Worm (Caenorhabditis elegans) whole organism, L1 larva: ENCODE data around the gene F56D5.2.

ENCODE experiments used
- C04F5.9 ChIP-seq: sonication (generic microtip); optimal IDR thresholded peaks from 2 replicates; lab custom pipeline; 2016; ENCODE audit warnings: missing genetic modification characterization, missing compliant biosample characterization
- C34B4.2 ChIP-seq: sonication (generic microtip); optimal IDR thresholded peaks from 2 replicates; lab custom pipeline; 2017; ENCODE audit warnings: mild to moderate bottlenecking, missing genetic modification characterization, missing compliant biosample characterization
- F16B12.6 ChIP-seq: fragments of 150-350 bp; optimal IDR thresholded peaks from 2 replicates; lab custom pipeline; 2014; ENCODE audit warnings: missing biosample characterization, missing genetic modification characterization
- ceh-88 ChIP-seq: fragments of 200-800 bp; sonication (Bioruptor generic); IDR thresholded peaks from 2 replicates; pipeline ENCODE4 v1.3.6; 2022; ENCODE audit warnings: missing genetic modification characterization, missing compliant biosample characterization
- dsc-1 ChIP-seq: sonication (generic microtip); optimal IDR thresholded peaks from 2 replicates; lab custom pipeline; 2016; ENCODE audit warnings: mild to moderate bottlenecking, missing genetic modification characterization, missing compliant biosample characterization
- efl-1 ChIP-seq, 4 experiments: fragments of 150-350 bp; optimal IDR thresholded peaks in 3 of 4; peaks in 1 of 4; 1 replicate in 1 of 4; 2 replicates in 3 of 4; lab custom pipeline; 2014; ENCODE audit warnings: missing biosample characterization in 2 of 4, missing genetic modification characterization in 2 of 4, missing genetic modification reagents in 2 of 4
- fkh-8 ChIP-seq: sonication (generic microtip); optimal IDR thresholded peaks from 2 replicates; lab custom pipeline; 2016; ENCODE audit warnings: mild to moderate bottlenecking, missing genetic modification characterization, missing compliant biosample characterization
- grh-1 ChIP-seq: fragments of 200-800 bp; sonication (Bioruptor generic); IDR thresholded peaks from 2 replicates; pipeline ENCODE4 v1.3.6; 2022; ENCODE audit warnings: missing genetic modification reagents, missing genetic modification characterization, missing compliant biosample characterization
- hlh-17 ChIP-seq: fragments of 200-800 bp; sonication (Bioruptor generic); optimal IDR thresholded peaks from 2 replicates; lab custom pipeline; 2018; ENCODE audit warnings: missing genetic modification characterization, mild to moderate bottlenecking, missing compliant biosample characterization, moderate library complexity, borderline replicate concordance
- hpl-2 ChIP-seq: fragments of 150-350 bp; optimal IDR thresholded peaks from 2 replicates; lab custom pipeline; 2014; ENCODE audit warnings: missing biosample characterization, missing genetic modification reagents, missing genetic modification characterization
- jun-1 ChIP-seq: fragments of 150-350 bp; optimal IDR thresholded peaks from 2 replicates; lab custom pipeline; 2014; ENCODE audit warnings: missing biosample characterization, missing genetic modification reagents, missing genetic modification characterization
- lir-3 ChIP-seq: sonication (generic microtip); optimal IDR thresholded peaks from 2 replicates; lab custom pipeline; 2016; ENCODE audit warnings: mild to moderate bottlenecking, missing genetic modification characterization, moderate library complexity, missing compliant biosample characterization; ENCODE audit not compliant: poor library complexity
- lsy-2 ChIP-seq, 2 experiments: fragments of 150-350 bp; optimal IDR thresholded peaks; 2 replicates each; lab custom pipeline; 2014; ENCODE audit warnings: missing biosample characterization in 2 of 2, missing genetic modification characterization in 2 of 2
- mab-9 ChIP-seq: fragments of 200-800 bp; sonication (Bioruptor generic); IDR thresholded peaks from 2 replicates; pipeline ENCODE4 v1.3.6; 2022; ENCODE audit warnings: missing genetic modification reagents, missing genetic modification characterization, missing compliant biosample characterization
- mep-1 ChIP-seq: fragments of 150-350 bp; optimal IDR thresholded peaks from 2 replicates; lab custom pipeline; 2014; ENCODE audit warnings: missing biosample characterization, missing genetic modification characterization
- nhr-11 ChIP-seq: fragments of 150-350 bp; optimal IDR thresholded peaks from 2 replicates; lab custom pipeline; 2014; ENCODE audit warnings: missing biosample characterization, missing genetic modification characterization
- nhr-19 ChIP-seq: fragments of 200-800 bp; sonication (Bioruptor generic); conservative IDR thresholded peaks from 2 replicates; pipeline ENCODE4 v1.3.6; 2022; ENCODE audit warnings: missing genetic modification characterization, missing compliant biosample characterization
- nhr-47 ChIP-seq: sonication (generic microtip); optimal IDR thresholded peaks from 2 replicates; lab custom pipeline; 2016; ENCODE audit warnings: mild to moderate bottlenecking, missing genetic modification characterization, moderate library complexity, missing compliant biosample characterization
- nhr-84 ChIP-seq: sonication (generic microtip); optimal IDR thresholded peaks from 2 replicates; lab custom pipeline; 2017; ENCODE audit warnings: missing biosample characterization, missing genetic modification characterization
- rnt-1 ChIP-seq: sonication (generic microtip); optimal IDR thresholded peaks from 2 replicates; lab custom pipeline; 2016; ENCODE audit warnings: mild to moderate bottlenecking, missing genetic modification characterization, moderate library complexity, missing compliant biosample characterization
- snpc-4 ChIP-seq: fragments of 150-350 bp; optimal IDR thresholded peaks from 2 replicates; lab custom pipeline; 2014; ENCODE audit warnings: missing biosample characterization, missing genetic modification characterization
- sptf-1 ChIP-seq: fragments of 150-350 bp; optimal IDR thresholded peaks from 2 replicates; lab custom pipeline; 2014; ENCODE audit warnings: missing biosample characterization, missing genetic modification characterization
- sup-37 ChIP-seq: fragments of 200-800 bp; sonication (Bioruptor generic); optimal IDR thresholded peaks from 2 replicates; lab custom pipeline; 2018; ENCODE audit warnings: mild to moderate bottlenecking, missing genetic modification characterization, missing compliant biosample characterization
- tlp-1 ChIP-seq: fragments of 150-350 bp; optimal IDR thresholded peaks from 2 replicates; lab custom pipeline; 2014; ENCODE audit warnings: missing biosample characterization, missing genetic modification characterization
- unc-62 ChIP-seq: fragments of 150-350 bp; optimal IDR thresholded peaks from 2 replicates; lab custom pipeline; 2014; ENCODE audit warnings: missing biosample characterization, missing genetic modification reagents, missing genetic modification characterization
- unc-86 ChIP-seq: sonication (generic microtip); optimal IDR thresholded peaks from 2 replicates; lab custom pipeline; 2016; ENCODE audit warnings: missing genetic modification characterization, missing compliant biosample characterization
- vab-15 ChIP-seq: sonication (generic microtip); optimal IDR thresholded peaks from 2 replicates; lab custom pipeline; 2017; ENCODE audit warnings: missing genotype, mild to moderate bottlenecking, missing genetic modification characterization, missing compliant biosample characterization
- zag-1 ChIP-seq: fragments of 150-350 bp; optimal IDR thresholded peaks from 2 replicates; lab custom pipeline; 2014; ENCODE audit warnings: missing biosample characterization, missing genetic modification characterization
- ztf-4 ChIP-seq: fragments of 150-350 bp; optimal IDR thresholded peaks from 2 replicates; lab custom pipeline; 2014; ENCODE audit warnings: missing biosample characterization, missing genetic modification characterization

The F56D5.2 gene

DNA sequence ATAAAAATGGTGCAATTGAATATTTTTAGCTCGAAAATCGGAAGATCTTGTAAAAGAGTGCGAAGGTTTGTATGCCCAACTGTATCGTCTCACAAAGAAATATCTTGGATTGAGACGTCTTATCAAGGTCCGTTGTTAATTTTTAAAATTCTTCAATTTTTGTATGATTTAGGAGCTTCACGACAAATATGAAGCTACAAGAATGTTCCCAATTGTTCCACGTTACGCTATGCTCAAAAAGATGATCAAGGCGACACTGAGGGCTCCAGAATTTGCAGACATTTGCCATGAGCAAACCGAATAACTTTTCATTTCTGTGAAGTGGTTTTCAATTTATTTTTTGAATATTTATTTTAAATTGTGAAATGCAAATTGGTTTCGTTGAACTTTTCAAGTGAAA lies 40.3 kb upstream of the F56D5.2 start (continued):
- TF ChIP-seq nhr-19 (GFP tag; lab: Robert Waterston, UW) (peak; percentile 56), mep-1 (tag; lab: Kevin White, UChicago) (peak; percentile 40)

DNA sequence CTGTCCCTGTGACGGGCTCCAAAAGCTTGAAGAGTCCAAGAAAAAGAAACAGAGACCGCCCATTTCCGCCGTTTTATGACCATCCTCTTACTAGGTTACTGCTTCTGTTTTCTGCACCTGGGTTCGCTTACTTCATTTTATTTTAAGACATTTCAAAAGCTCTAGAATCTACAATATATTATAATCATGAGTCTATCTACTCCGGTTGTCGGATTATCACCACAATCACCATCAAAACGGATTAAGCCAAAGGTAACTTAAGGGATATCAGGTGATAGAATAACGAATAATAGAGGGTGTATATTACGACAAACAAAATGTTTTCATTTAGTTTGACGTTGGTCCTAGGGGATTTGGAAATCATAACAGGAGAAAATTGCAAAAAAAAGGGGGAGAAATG lies 33.9 kb upstream of the F56D5.2 start:
- no peak for TF ChIP-seq efl-1 (optimal IDR thresholded peaks at IDR 0.05; lab: Kevin White, UChicago)
- TF ChIP-seq efl-1 (GFP tag; optimal IDR thresholded peaks at IDR 0.05 in 1 of 2; lab: Kevin White, UChicago): peak in 1 of 2 experiments; percentile 65
- TF ChIP-seq unc-62 (GFP tag; lab: Kevin White, UChicago): no peak
- TF ChIP-seq hlh-17 (GFP tag; lab: Kevin White, UChicago): no peak
- no peak for TF ChIP-seq nhr-47 (tag; lab: Kevin White, UChicago)
- TF ChIP-seq lir-3 (tag; lab: Kevin White, UChicago): no peak
- no peak for TF ChIP-seq nhr-84 (tag; lab: Kevin White, UChicago)
- peak; percentile 73 for TF ChIP-seq dsc-1 (tag; lab: Kevin White, UChicago)
- TF ChIP-seq fkh-8 (tag; lab: Kevin White, UChicago): peak; percentile 6
- TF ChIP-seq jun-1 (tag; lab: Kevin White, UChicago): no peak
- no peak for TF ChIP-seq snpc-4 (tag; lab: Kevin White, UChicago)
- no peak for TF ChIP-seq grh-1 (GFP tag; lab: Robert Waterston, UW)
- TF ChIP-seq C04F5.9 (tag; lab: Kevin White, UChicago): no peak

DNA sequence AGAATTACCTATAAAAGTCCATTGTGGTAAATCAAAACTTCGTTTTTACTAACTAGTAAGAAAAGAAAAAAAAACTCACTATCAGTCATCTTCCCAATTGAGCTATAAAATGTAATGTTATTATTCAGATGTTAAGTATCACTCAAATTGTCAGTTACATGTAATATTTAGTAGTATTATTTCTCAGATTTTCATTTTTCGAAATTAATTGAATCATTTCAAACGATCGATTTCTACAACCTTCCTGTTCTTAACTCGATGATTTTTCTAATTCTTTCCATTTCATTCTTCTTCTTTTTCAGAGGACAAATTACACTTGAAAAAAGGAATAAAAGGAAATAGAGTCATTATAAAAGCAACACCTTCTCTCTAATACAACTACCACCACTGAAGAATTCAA lies 29.5 kb upstream of the F56D5.2 start, which contains the start of gene F59B8.1:
Gene F59B8.1 (plus strand): TSS at position 301 of the 400 bp plus-strand sequence.
- TF ChIP-seq rnt-1 (tag; lab: Kevin White, UChicago) (no peak), hlh-17 (GFP tag; lab: Kevin White, UChicago) (no peak), zag-1 (tag; lab: Kevin White, UChicago) (no peak), ztf-4 (tag; lab: Kevin White, UChicago) (no peak), nhr-11 (no peak), tlp-1 (tag; lab: Kevin White, UChicago) (no peak), hpl-2 (GFP tag; lab: Kevin White, UChicago) (no peak), unc-86 (tag; lab: Kevin White, UChicago) (no peak), mab-9 (no peak), dsc-1 (tag; lab: Kevin White, UChicago) (no peak)
- TF ChIP-seq, all 84 proteins: peak for 0

DNA sequence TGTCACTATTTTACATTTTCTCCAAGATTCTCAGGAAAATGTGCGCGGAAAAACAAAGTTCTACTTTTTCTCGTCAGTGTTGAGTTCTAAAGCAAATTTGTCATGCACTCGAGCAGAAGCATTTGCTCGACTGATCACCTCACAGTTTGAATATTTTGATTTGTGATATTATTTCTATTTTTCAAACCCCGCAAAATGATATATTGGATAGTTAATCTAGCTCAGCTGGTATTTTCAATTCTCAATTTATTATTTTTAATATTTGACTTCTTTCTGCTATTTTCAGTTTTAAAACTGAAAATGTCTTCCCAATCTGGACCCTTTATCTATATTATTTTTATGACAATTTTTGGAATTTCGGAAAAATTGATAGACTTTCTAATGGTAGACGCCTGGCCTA lies 24.7 kb upstream of the F56D5.2 start, which contains the start of gene srxa-2:
Gene srxa-2 (plus strand): TSS at position 301 of the 400 bp plus-strand sequence.
- TF ChIP-seq rnt-1 (tag; lab: Kevin White, UChicago) (no peak), sptf-1 (no peak), C34B4.2 (tag; lab: Kevin White, UChicago) (no peak), nhr-84 (tag; lab: Kevin White, UChicago) (no peak), fkh-8 (tag; lab: Kevin White, UChicago) (peak; percentile 7), mep-1 (tag; lab: Kevin White, UChicago) (no peak)

ce11 chrIV:9422408-9422807 lies 24.0 kb upstream of the F56D5.2 start, which contains the start of gene F56D5.9:
Gene F56D5.9, minus strand, starts transcription at chrIV:9422508.
- TF ChIP-seq F16B12.6 (no peak), efl-1 (optimal IDR thresholded peaks at IDR 0.05; lab: Kevin White, UChicago) (no peak), efl-1 (GFP tag; optimal IDR thresholded peaks at IDR 0.05 in 1 of 2; lab: Kevin White, UChicago) (peak in 1 of 2 experiments; percentile 62)

- no peak for TF ChIP-seq unc-62 (GFP tag; lab: Kevin White, UChicago)
- no peak for TF ChIP-seq ceh-88
- no peak for TF ChIP-seq sup-37 (GFP tag; lab: Kevin White, UChicago)
- no peak for TF ChIP-seq vab-15
- TF ChIP-seq lsy-2 (tag; optimal IDR thresholded peaks at IDR 0.05; lab: Kevin White, UChicago): no peak
Observed at ce11 chrIV:9408004-9408403, 9.6 kb upstream of the F56D5.2 start, which contains the start of gene F56D5.5. Gene F56D5.5, minus strand, starts transcription at chrIV:9408104.
